Fruit fly (Drosophila melanogaster) whole organism, prepupa: ENCODE data around the gene CG31883.

ENCODE experiments used
- CG31627 ChIP-seq: fragments of 200-800 bp; sonication (Bioruptor generic); optimal IDR thresholded peaks from 3 replicates; lab custom pipeline; 2016; ENCODE audit warnings: missing biosample characterization, missing genetic modification characterization
- CG6792 ChIP-seq: fragments of 200-800 bp; sonication (Bioruptor generic); optimal IDR thresholded peaks from 3 replicates; lab custom pipeline; 2016; ENCODE audit warnings: missing biosample characterization, missing genetic modification characterization
- CG8632 ChIP-seq: fragments of 200-800 bp; sonication (Bioruptor generic); optimal IDR thresholded peaks from 3 replicates; lab custom pipeline; 2016; ENCODE audit warnings: missing biosample characterization, missing genetic modification characterization
- Smox ChIP-seq: fragments of 200-800 bp; sonication (Bioruptor generic); optimal IDR thresholded peaks from 3 replicates; lab custom pipeline; 2016; ENCODE audit warnings: missing biosample characterization, missing genetic modification characterization
- dsx ChIP-seq: fragments of 200-800 bp; optimal IDR thresholded peaks from 3 replicates; lab custom pipeline; 2019; ENCODE audit warnings: missing biosample characterization, mild to moderate bottlenecking, missing genetic modification characterization, moderate library complexity; ENCODE audit not compliant: poor library complexity, severe bottlenecking
- salr ChIP-seq, 2 experiments: fragments of 200-800 bp; sonication (Bioruptor generic); optimal IDR thresholded peaks; 3 replicates each; lab custom pipeline; 2016 to 2018; ENCODE audit warnings: missing biosample characterization in 2 of 2, missing genetic modification characterization in 2 of 2, mild to moderate bottlenecking in 1 of 2

DNA sequence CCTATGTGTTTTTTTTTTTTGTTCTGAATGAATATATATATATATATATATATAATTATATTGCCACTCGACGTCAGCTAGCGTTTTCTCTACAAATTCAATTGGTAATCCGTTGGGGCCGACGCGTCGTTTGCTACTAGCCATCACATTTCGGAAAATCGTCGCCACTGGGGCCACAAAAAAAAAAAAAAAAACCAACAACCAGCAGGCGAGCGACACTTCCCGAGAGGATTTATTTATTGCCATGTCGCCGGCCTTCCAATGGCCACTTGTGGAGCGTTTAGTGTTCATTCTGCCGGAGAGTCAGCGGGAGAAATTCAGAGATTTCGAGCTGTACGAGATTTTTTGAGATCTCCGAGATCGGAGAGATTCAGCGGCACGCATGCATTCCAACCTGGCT lies 22.6 kb downstream of the CG31883 start:
- TF ChIP-seq Smox (no peak), dsx (GFP tag; lab: Kevin White, UChicago) (no peak), CG31627 (GFP tag; lab: Kevin White, UChicago) (no peak), CG8632 (GFP tag; lab: Kevin White, UChicago) (no peak), salr (GFP tag; optimal IDR thresholded peaks at IDR 0.05; lab: Kevin White, UChicago) (no peak), CG6792 (GFP tag; lab: Kevin White, UChicago) (no peak)
